Worm (Caenorhabditis elegans) whole organism, L4/young adult: Measurements from ENCODE around the gene fbxa-27.

Experiments used
- W03F9.2 ChIP-seq: fragments of 150-350 bp; optimal IDR thresholded peaks from 2 replicates; lab custom pipeline; 2014; ENCODE audit warnings: missing biosample characterization, missing genetic modification characterization
- dao-5 ChIP-seq: sonication (generic microtip); optimal IDR thresholded peaks from 2 replicates; lab custom pipeline; 2016; ENCODE audit warnings: missing genotype, missing genetic modification characterization, moderate library complexity, missing compliant biosample characterization
- him-1 ChIP-seq: sonication (generic microtip); optimal IDR thresholded peaks from 2 replicates; lab custom pipeline; 2016; ENCODE audit warnings: missing genotype, missing genetic modification reagents, missing genetic modification characterization, missing compliant biosample characterization

fbxa-27 gene

ce11 chrIII:1342919-1343419 lies at the start of gene fbxa-27:
Gene fbxa-27 (plus strand): TSS chrIII:1342969.
- TF ChIP-seq him-1 (tag; lab: Kevin White, UChicago) (no peak), W03F9.2 (no peak), dao-5 (tag; lab: Kevin White, UChicago) (no peak)

ce11 chrIII:1293135-1293534 lies 49.6 kb upstream of the fbxa-27 start, which contains the start of gene fbxa-36:
Gene fbxa-36 (minus strand): TSS chrIII:1293235.
- TF ChIP-seq dao-5 (tag; lab: Kevin White, UChicago) (no peak), W03F9.2 (no peak), him-1 (tag; lab: Kevin White, UChicago) (no peak)

- no peak for TF ChIP-seq W03F9.2
- TF ChIP-seq him-1 (tag; lab: Kevin White, UChicago): no peak
- no peak for TF ChIP-seq dao-5 (tag; lab: Kevin White, UChicago)
Observed at ce11 chrIII:1295149-1295716, 47.5 kb upstream of the fbxa-27 start, which contains the start of gene fbxa-35. Gene fbxa-35 (plus strand): TSS chrIII:1295666.

ce11 chrIII:1297604-1298003 lies 45.2 kb upstream of the fbxa-27 start, which contains the start of gene fbxa-28:
Gene fbxa-28 (plus strand): TSS chrIII:1297904.
- no peak for TF ChIP-seq W03F9.2
- no peak for TF ChIP-seq him-1 (tag; lab: Kevin White, UChicago)
- TF ChIP-seq dao-5 (tag; lab: Kevin White, UChicago): no peak

ce11 chrIII:1303414-1303813 lies 39.4 kb upstream of the fbxa-27 start, which contains the start of gene fbxa-75:
Gene fbxa-75 (plus strand): TSS chrIII:1303714.
- TF ChIP-seq dao-5 (tag; lab: Kevin White, UChicago): no peak

DNA sequence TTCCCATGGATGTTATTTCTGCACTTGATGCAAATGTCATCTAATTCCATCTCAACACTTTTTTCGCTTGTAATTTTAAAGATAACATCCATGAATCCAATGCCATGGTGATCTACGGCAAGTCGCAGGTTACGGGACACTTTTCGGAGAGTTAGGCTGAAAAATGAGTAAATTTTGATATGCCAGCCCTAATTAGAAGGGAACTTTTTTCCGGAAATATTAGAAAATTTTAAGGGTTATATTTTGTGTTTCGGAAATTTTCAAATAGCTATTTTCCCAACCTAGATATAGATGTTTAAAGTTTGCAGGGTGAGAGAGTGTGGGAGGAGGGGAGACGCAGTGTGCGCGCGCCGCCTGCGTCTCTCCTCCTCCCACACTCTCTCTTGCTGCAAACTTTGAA lies 35.4 kb upstream of the fbxa-27 start:
- TF ChIP-seq W03F9.2: no peak
- no peak for TF ChIP-seq him-1 (tag; lab: Kevin White, UChicago)
- TF ChIP-seq dao-5 (tag; lab: Kevin White, UChicago): no peak

DNA sequence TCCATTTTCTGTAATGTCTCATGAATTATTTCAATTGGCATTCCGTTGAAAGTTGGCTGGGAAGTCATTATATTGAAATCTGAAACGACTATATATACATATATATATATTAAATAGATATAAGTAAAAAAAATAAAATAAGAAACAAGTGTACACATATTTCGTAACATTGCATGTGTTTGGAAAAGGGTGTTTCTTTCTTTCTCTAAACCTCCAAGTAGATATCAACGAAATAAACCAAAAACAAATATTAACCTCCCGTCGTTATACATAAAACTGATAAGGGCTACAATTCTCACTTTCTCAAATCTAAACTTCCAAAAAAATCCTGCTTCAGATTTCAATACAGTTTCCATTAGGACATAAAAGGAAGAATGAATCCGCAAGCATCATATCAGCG lies 34.6 kb upstream of the fbxa-27 start, which contains the start of gene fbxa-79:
fbxa-79 (minus strand) TSS at position 86 of the 400 bp plus-strand sequence.
- TF ChIP-seq dao-5 (tag; lab: Kevin White, UChicago) (no peak), him-1 (tag; lab: Kevin White, UChicago) (no peak), W03F9.2 (no peak)

DNA sequence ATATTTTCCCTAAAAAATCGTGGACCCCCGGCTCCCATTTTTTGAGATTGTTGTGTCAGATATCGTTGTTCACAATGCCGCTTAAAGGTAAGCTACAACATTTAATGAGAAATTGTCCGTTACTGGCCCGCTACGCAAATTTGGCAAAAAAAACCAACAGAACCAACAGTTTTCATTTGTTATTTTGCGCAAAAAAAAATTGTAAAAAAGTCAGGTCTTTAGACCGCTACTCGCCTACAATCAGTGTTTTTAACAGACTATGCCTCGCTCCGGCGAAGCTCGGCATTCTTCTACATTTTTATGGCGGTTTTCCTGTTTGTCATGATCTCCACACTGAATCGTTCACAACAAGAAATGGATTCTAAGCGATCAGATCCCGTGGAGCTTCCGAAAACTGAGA lies 33.9 kb upstream of the fbxa-27 start, which contains the start of gene Y82E9BL.12:
Y82E9BL.12 (plus strand) TSS at position 301 of the 400 bp plus-strand sequence.
- TF ChIP-seq W03F9.2 (no peak), him-1 (tag; lab: Kevin White, UChicago) (no peak), dao-5 (tag; lab: Kevin White, UChicago) (no peak)

DNA sequence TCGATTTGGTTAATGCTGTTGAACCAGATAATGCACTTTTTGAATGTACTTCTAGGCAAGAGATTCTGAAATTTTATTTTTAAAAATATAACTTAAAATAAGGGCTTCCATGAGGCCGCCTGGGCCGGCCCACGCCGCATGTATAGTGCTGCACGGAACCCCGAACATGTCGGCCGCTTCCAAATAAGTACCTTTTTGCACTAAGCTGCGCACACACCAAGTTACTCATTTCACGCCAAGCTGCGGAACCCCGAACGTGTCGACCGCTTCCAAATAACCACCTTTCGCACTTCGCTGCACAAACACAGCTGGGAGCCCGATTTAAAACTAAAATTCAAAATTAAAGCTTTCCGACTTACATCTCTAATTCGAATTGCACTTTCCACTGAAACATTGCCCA lies 31.4 kb upstream of the fbxa-27 start:
- no peak for TF ChIP-seq W03F9.2
- no peak for TF ChIP-seq him-1 (tag; lab: Kevin White, UChicago)
- TF ChIP-seq dao-5 (tag; lab: Kevin White, UChicago): no peak

DNA sequence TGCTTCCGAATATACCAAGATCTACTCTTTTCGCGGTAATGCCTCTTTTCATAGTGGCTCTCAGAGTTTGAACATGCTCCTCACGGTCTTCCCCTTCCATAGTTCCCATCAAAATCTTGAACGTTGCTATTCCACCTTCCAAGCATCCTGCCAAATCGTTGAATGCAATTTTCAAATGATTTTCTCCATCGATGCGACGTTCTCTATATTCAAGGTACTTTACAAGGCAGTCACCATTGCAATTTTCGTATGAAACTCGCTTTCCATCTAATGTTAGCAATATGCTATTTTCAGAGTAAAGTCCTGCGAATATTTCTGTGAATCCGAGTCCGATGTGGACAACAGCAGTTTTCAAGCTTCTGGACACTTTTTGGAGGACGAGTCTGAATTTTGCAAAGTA lies 28.5 kb upstream of the fbxa-27 start:
- TF ChIP-seq W03F9.2 (no peak), him-1 (tag; lab: Kevin White, UChicago) (no peak), dao-5 (tag; lab: Kevin White, UChicago) (no peak)

DNA sequence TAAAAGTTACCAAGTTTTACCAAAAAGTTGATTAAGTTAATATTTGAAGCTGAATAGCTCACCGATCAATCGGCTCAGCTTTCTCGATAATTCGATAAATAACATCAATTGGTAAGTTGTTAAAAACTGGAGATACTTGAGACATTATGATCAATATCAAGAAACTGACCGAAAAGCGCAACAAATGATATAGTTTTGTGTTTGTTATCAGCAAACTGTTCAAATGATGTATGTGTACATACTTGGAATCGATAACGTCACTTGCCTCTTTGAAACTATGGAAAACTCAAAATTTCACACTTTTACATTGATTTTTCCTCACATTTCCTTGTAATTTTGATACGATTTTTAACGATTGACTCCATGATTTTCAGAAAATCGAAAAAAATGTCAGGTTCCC lies 27.7 kb upstream of the fbxa-27 start, which contains the start of the genes fbxa-80 and fbxa-19:
fbxa-80 (minus strand) TSS at position 173 of the 400 bp plus-strand sequence.
fbxa-19 (plus strand) TSS at position 364 of the 400 bp plus-strand sequence.
- TF ChIP-seq W03F9.2 (no peak), him-1 (tag; lab: Kevin White, UChicago) (no peak), dao-5 (tag; lab: Kevin White, UChicago) (no peak)

- TF ChIP-seq W03F9.2 (no peak), him-1 (tag; lab: Kevin White, UChicago) (no peak), dao-5 (tag; lab: Kevin White, UChicago) (no peak)
Observed at ce11 chrIII:1321561-1321960, 21.2 kb upstream of the fbxa-27 start, which contains the start of gene fbxa-15. Gene fbxa-15 (minus strand): TSS chrIII:1321661.

DNA sequence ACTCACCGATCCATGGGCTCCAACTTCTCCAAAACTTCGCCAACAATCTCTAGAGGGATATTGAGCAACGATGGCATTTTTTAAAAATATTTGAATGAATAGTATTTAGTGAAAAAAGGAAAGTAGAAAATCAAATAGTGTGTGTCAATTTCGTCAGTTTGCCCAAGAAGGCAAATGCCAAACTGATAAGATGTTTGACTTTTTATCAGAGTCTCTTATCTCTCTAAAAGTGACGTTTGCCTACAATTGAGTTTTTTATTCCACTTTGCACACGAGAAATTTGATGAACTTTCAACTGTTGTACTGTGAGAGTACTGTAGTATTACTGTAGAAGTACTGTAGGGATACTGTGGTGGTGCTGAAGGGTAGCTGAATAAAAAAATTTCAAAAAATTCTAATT lies 19.2 kb upstream of the fbxa-27 start:
- TF ChIP-seq dao-5 (tag; lab: Kevin White, UChicago) (no peak), him-1 (tag; lab: Kevin White, UChicago) (no peak), W03F9.2 (no peak)

- TF ChIP-seq dao-5 (tag; lab: Kevin White, UChicago) (no peak), him-1 (tag; lab: Kevin White, UChicago) (no peak), W03F9.2 (no peak)
Observed at ce11 chrIII:1324513-1324912, 18.3 kb upstream of the fbxa-27 start, which contains the start of gene fbxa-14. Gene fbxa-14 (minus strand): TSS chrIII:1324613.
